Fruit fly (Drosophila melanogaster) whole organism, embryonic: ENCODE data around the gene CG7231.

Experiments used
- BEAF-32 ChIP-seq: fragments of 200-800 bp; sonication (Bioruptor generic); optimal IDR thresholded peaks from 3 replicates; lab custom pipeline; 2017; ENCODE audit warnings: missing biosample characterization, missing genetic modification characterization, mild to moderate bottlenecking, moderate library complexity, missing genetic modification reagents
- C15 ChIP-seq: fragments of 200-800 bp; sonication (Bioruptor generic); IDR thresholded peaks from 3 replicates; pipeline ENCODE4 v1.3.6; 2022; ENCODE audit warnings: missing biosample characterization, missing genetic modification characterization
- CG12104 ChIP-seq: fragments of 200-800 bp; sonication (Bioruptor generic); optimal IDR thresholded peaks from 3 replicates; lab custom pipeline; 2016; ENCODE audit warnings: missing biosample characterization, missing genetic modification characterization
- CG12659 ChIP-seq: fragments of 200-800 bp; sonication (Bioruptor generic); optimal IDR thresholded peaks from 3 replicates; lab custom pipeline; 2017; ENCODE audit warnings: mild to moderate bottlenecking, missing biosample characterization, missing genetic modification reagents, missing genetic modification characterization
- CG12942 ChIP-seq: fragments of 200-800 bp; sonication (Bioruptor generic); optimal IDR thresholded peaks from 3 replicates; lab custom pipeline; 2016; ENCODE audit warnings: missing biosample characterization, missing genetic modification characterization
- CG13424 ChIP-seq: fragments of 200-800 bp; sonication (Bioruptor generic); optimal IDR thresholded peaks from 2 replicates; lab custom pipeline; 2019; ENCODE audit warnings: missing biosample characterization, mild to moderate bottlenecking, missing genetic modification characterization, moderate library complexity
- CG14050 ChIP-seq: fragments of 200-800 bp; sonication (Bioruptor generic); IDR thresholded peaks from 3 replicates; pipeline ENCODE4 v1.3.6; 2022; ENCODE audit warnings: missing biosample characterization, missing genetic modification characterization
- CG15479 ChIP-seq: fragments of 200-800 bp; sonication (Bioruptor generic); optimal IDR thresholded peaks from 3 replicates; lab custom pipeline; 2019; ENCODE audit warnings: missing biosample characterization, mild to moderate bottlenecking, missing genetic modification characterization, moderate library complexity
- CG17359 ChIP-seq: fragments of 200-800 bp; sonication (Bioruptor generic); optimal IDR thresholded peaks from 3 replicates; lab custom pipeline; 2018; ENCODE audit warnings: missing biosample characterization, mild to moderate bottlenecking, missing genetic modification characterization, moderate library complexity
- CG18011 ChIP-seq: fragments of 200-800 bp; sonication (Bioruptor generic); optimal IDR thresholded peaks from 2 replicates; lab custom pipeline; 2017; ENCODE audit warnings: missing biosample characterization, missing genetic modification characterization, mild to moderate bottlenecking, moderate library complexity, missing genotype
- CG42726 ChIP-seq: fragments of 200-800 bp; sonication (Bioruptor generic); IDR thresholded peaks from 2 replicates; pipeline ENCODE4 v1.3.6; 2022; ENCODE audit warnings: missing biosample characterization, missing genetic modification characterization; ENCODE audit not compliant: partially characterized antibody
- CG4282 ChIP-seq: fragments of 200-800 bp; sonication (Bioruptor generic); optimal IDR thresholded peaks from 2 replicates; lab custom pipeline; 2016; ENCODE audit warnings: missing biosample characterization, missing genetic modification characterization
- CG8359 ChIP-seq: fragments of 200-800 bp; sonication (Bioruptor generic); optimal IDR thresholded peaks from 2 replicates; lab custom pipeline; 2017; ENCODE audit warnings: missing biosample characterization, mild to moderate bottlenecking, missing genetic modification characterization, borderline replicate concordance
- CG9215 ChIP-seq: fragments of 200-800 bp; sonication (Bioruptor generic); IDR thresholded peaks from 2 replicates; pipeline ENCODE4 v1.3.6; 2022; ENCODE audit warnings: missing biosample characterization, missing genetic modification characterization
- Dbx ChIP-seq: fragments of 200-800 bp; sonication (Bioruptor generic); IDR thresholded peaks from 3 replicates; pipeline ENCODE4 v1.3.6; 2022; ENCODE audit warnings: missing biosample characterization, missing genetic modification characterization
- Deaf1 ChIP-seq: fragments of 200-800 bp; optimal IDR thresholded peaks from 3 replicates; lab custom pipeline; 2019; ENCODE audit warnings: missing biosample characterization, mild to moderate bottlenecking, missing genetic modification characterization, moderate library complexity
- Dll ChIP-seq: fragments of 200-800 bp; sonication (Bioruptor generic); IDR thresholded peaks from 4 replicates; pipeline ENCODE4 v1.3.6; 2022; ENCODE audit warnings: missing biosample characterization, missing genetic modification characterization; ENCODE audit not compliant: partially characterized antibody
- Drgx ChIP-seq: fragments of 200-800 bp; sonication (Bioruptor generic); IDR thresholded peaks from 2 replicates; pipeline ENCODE4 v1.3.6; 2022; ENCODE audit warnings: missing biosample characterization, missing genetic modification characterization
- E2f2 ChIP-seq: fragments of 200-800 bp; sonication (Bioruptor generic); IDR thresholded peaks from 2 replicates; pipeline ENCODE4 v1.3.6; 2022; ENCODE audit warnings: missing biosample characterization, missing genetic modification characterization
- Fer2 ChIP-seq: fragments of 200-800 bp; sonication (Bioruptor generic); optimal IDR thresholded peaks from 2 replicates; lab custom pipeline; 2018; ENCODE audit warnings: missing biosample characterization, mild to moderate bottlenecking, missing genetic modification characterization, moderate library complexity
- HHEX ChIP-seq: fragments of 200-800 bp; sonication (Bioruptor generic); optimal IDR thresholded peaks from 3 replicates; lab custom pipeline; 2017; ENCODE audit warnings: missing biosample characterization, mild to moderate bottlenecking, missing genetic modification characterization, missing genetic modification reagents
- HLH4C ChIP-seq: fragments of 200-800 bp; sonication (Bioruptor generic); IDR thresholded peaks from 3 replicates; pipeline ENCODE4 v1.3.6; 2022; ENCODE audit warnings: missing biosample characterization, missing genetic modification characterization; ENCODE audit not compliant: partially characterized antibody
- Hand ChIP-seq: fragments of 200-800 bp; sonication (Bioruptor generic); optimal IDR thresholded peaks from 2 replicates; lab custom pipeline; 2017; ENCODE audit warnings: mild to moderate bottlenecking, missing biosample characterization, missing genetic modification reagents, missing genetic modification characterization
- HmgD ChIP-seq: fragments of 200-800 bp; sonication (Bioruptor generic); optimal IDR thresholded peaks from 3 replicates; lab custom pipeline; 2016; ENCODE audit warnings: missing biosample characterization, missing genetic modification characterization
- Kr ChIP-seq: fragments of 200-800 bp; sonication (Bioruptor generic); optimal IDR thresholded peaks from 2 replicates; lab custom pipeline; 2017; ENCODE audit warnings: missing biosample characterization, mild to moderate bottlenecking, missing genetic modification characterization
- Myb ChIP-seq: fragments of 200-800 bp; sonication (Bioruptor generic); optimal IDR thresholded peaks from 2 replicates; lab custom pipeline; 2016; ENCODE audit warnings: missing biosample characterization, missing genetic modification characterization
- Oli ChIP-seq: fragments of 200-800 bp; sonication (Bioruptor generic); optimal IDR thresholded peaks from 2 replicates; lab custom pipeline; 2018; ENCODE audit warnings: missing biosample characterization, mild to moderate bottlenecking, missing genetic modification characterization, moderate library complexity
- PHDP ChIP-seq: fragments of 200-800 bp; sonication (Bioruptor generic); optimal IDR thresholded peaks from 3 replicates; lab custom pipeline; 2018; ENCODE audit warnings: missing biosample characterization, mild to moderate bottlenecking, missing genetic modification characterization, moderate library complexity
- Sin3A ChIP-seq: fragments of >200 bp; optimal IDR thresholded peaks from 2 replicates; lab custom pipeline; 2018
- az2 ChIP-seq: fragments of 200-800 bp; sonication (Bioruptor generic); optimal IDR thresholded peaks from 3 replicates; lab custom pipeline; 2016; ENCODE audit warnings: missing biosample characterization, missing genetic modification characterization
- chm ChIP-seq: fragments of 200-800 bp; sonication (Bioruptor generic); IDR thresholded peaks from 2 replicates; pipeline ENCODE4 v1.3.6; 2022; ENCODE audit warnings: missing biosample characterization, missing genetic modification characterization
- ci ChIP-seq: fragments of 200-800 bp; sonication (Bioruptor generic); IDR thresholded peaks from 3 replicates; pipeline ENCODE4 v1.3.6; 2022; ENCODE audit warnings: missing biosample characterization, missing genetic modification characterization
- da ChIP-seq: fragments of 200-800 bp; sonication (Bioruptor generic); optimal IDR thresholded peaks from 2 replicates; lab custom pipeline; 2016; ENCODE audit warnings: missing biosample characterization, missing genetic modification characterization
- disco-r ChIP-seq: fragments of 200-800 bp; sonication (Bioruptor generic); optimal IDR thresholded peaks from 2 replicates; lab custom pipeline; 2016; ENCODE audit warnings: missing biosample characterization, missing genetic modification characterization
- ftz-f1 ChIP-seq: fragments of 200-800 bp; sonication (Bioruptor generic); optimal IDR thresholded peaks from 2 replicates; lab custom pipeline; 2016; ENCODE audit warnings: missing biosample characterization, missing genetic modification characterization
- grau ChIP-seq: fragments of 200-800 bp; optimal IDR thresholded peaks from 3 replicates; lab custom pipeline; 2019; ENCODE audit warnings: missing biosample characterization, mild to moderate bottlenecking, missing genetic modification characterization, moderate library complexity
- gsb ChIP-seq: fragments of 200-800 bp; sonication (Bioruptor generic); IDR thresholded peaks from 2 replicates; pipeline ENCODE4 v1.3.6; 2022; ENCODE audit warnings: missing biosample characterization, missing genetic modification characterization
- ind ChIP-seq: fragments of 200-800 bp; sonication (Bioruptor generic); optimal IDR thresholded peaks from 3 replicates; lab custom pipeline; 2016; ENCODE audit warnings: missing biosample characterization, missing genetic modification characterization
- insv ChIP-seq, 2 experiments: fragments of 200-800 bp; sonication (Bioruptor generic); optimal IDR thresholded peaks; 3 replicates each; lab custom pipeline; 2016 to 2018; ENCODE audit warnings: missing biosample characterization in 2 of 2, missing genetic modification characterization in 2 of 2
- ken ChIP-seq: fragments of 200-800 bp; sonication (Bioruptor generic); IDR thresholded peaks from 3 replicates; pipeline ENCODE4 v1.3.6; 2022; ENCODE audit warnings: missing biosample characterization, missing genetic modification characterization
- klu ChIP-seq: fragments of 200-800 bp; sonication (Bioruptor generic); IDR thresholded peaks from 2 replicates; pipeline ENCODE4 v1.3.6; 2022; ENCODE audit warnings: missing biosample characterization, missing genetic modification characterization
- lab ChIP-seq: fragments of 200-800 bp; sonication (Bioruptor generic); optimal IDR thresholded peaks from 3 replicates; lab custom pipeline; 2017; ENCODE audit warnings: missing biosample characterization, missing genetic modification characterization, mild to moderate bottlenecking, moderate library complexity, missing genetic modification reagents
- shn ChIP-seq: fragments of 200-800 bp; sonication (Bioruptor generic); optimal IDR thresholded peaks from 3 replicates; lab custom pipeline; 2016; ENCODE audit warnings: missing biosample characterization, missing genetic modification characterization
- slbo ChIP-seq: fragments of 200-800 bp; sonication (Bioruptor generic); IDR thresholded peaks from 2 replicates; pipeline ENCODE4 v1.3.6; 2022; ENCODE audit warnings: missing biosample characterization, missing genetic modification characterization
- tin ChIP-seq: fragments of 200-800 bp; sonication (Bioruptor generic); optimal IDR thresholded peaks from 3 replicates; lab custom pipeline; 2016; ENCODE audit warnings: missing biosample characterization, missing genetic modification characterization
- tio ChIP-seq: fragments of 200-800 bp; sonication (Bioruptor generic); optimal IDR thresholded peaks from 2 replicates; lab custom pipeline; 2017; ENCODE audit warnings: missing biosample characterization, missing genetic modification characterization, inconsistent platforms
- trh ChIP-seq: fragments of 200-800 bp; sonication (Bioruptor generic); optimal IDR thresholded peaks from 2 replicates; lab custom pipeline; 2016; ENCODE audit warnings: missing biosample characterization, missing genetic modification characterization
- wor ChIP-seq: fragments of 200-800 bp; sonication (Bioruptor generic); IDR thresholded peaks from 2 replicates; pipeline ENCODE4 v1.3.6; 2022; ENCODE audit warnings: missing biosample characterization, missing genetic modification characterization

The CG7231 gene

dm6 chr2L:8001694-8002627 is 18.2 kb downstream of the CG7231 start (continued):
- TF ChIP-seq PHDP (tag; lab: Kevin White, UChicago), result peak; percentile 81
- TF ChIP-seq Dbx (GFP tag; lab: Robert Waterston, UW), result peak; percentile 76
- TF ChIP-seq da (GFP tag; lab: Kevin White, UChicago), result peak; percentile 30
- peak; percentile 20; the same call in 1 of the 3 replicates for TF ChIP-seq C15 (GFP tag; lab: Robert Waterston, UW)
- TF ChIP-seq disco-r (GFP tag; lab: Kevin White, UChicago), result peak; percentile 70
- TF ChIP-seq CG18011 (GFP tag; lab: Kevin White, UChicago), result peak; percentile 60
- no peak for TF ChIP-seq CG42726 (GFP tag; lab: Robert Waterston, UW)
- TF ChIP-seq Myb (GFP tag; lab: Kevin White, UChicago), result peak; percentile 61
- TF ChIP-seq klu (GFP tag; lab: Robert Waterston, UW), result peak; percentile 79
- peak; percentile 82 for TF ChIP-seq gsb (GFP tag; lab: Robert Waterston, UW)
- TF ChIP-seq CG4282 (GFP tag; lab: Kevin White, UChicago), result peak; percentile 42
- peak; percentile 93 for TF ChIP-seq CG12659 (GFP tag; lab: Kevin White, UChicago)
- TF ChIP-seq CG12104, result peak; percentile 90
- TF ChIP-seq Dll (GFP tag; lab: Robert Waterston, UW), result no peak
- peak; percentile 65 for TF ChIP-seq wor (GFP tag; lab: Robert Waterston, UW)
- TF ChIP-seq grau (tag; lab: Kevin White, UChicago), result peak; percentile 91
- TF ChIP-seq Drgx, result peak; percentile 91
- TF ChIP-seq tin (GFP tag; lab: Kevin White, UChicago), result peak; percentile 89
- TF ChIP-seq ci (GFP tag; lab: Robert Waterston, UW), result peak; percentile 80; the same call in 2 of the 3 replicates
- peak; percentile 75 for TF ChIP-seq CG12942 (GFP tag; lab: Kevin White, UChicago)
- TF ChIP-seq trh (GFP tag; lab: Kevin White, UChicago), result peak; percentile 66
- peak in 1 of 2 experiments; percentile 45 for TF ChIP-seq insv (GFP tag; optimal IDR thresholded peaks at IDR 0.05; lab: Kevin White, UChicago)
- TF ChIP-seq Sin3A, result no peak
- peak; percentile 69 for TF ChIP-seq Deaf1 (tag; lab: Kevin White, UChicago)
- peak; percentile 81 for TF ChIP-seq CG9215
- peak; percentile 78 for TF ChIP-seq CG17359 (tag; lab: Kevin White, UChicago)
- TF ChIP-seq Fer2 (tag; lab: Kevin White, UChicago), result peak; percentile 42
- peak; percentile 79 for TF ChIP-seq shn (GFP tag; lab: Kevin White, UChicago)
- peak; percentile 78; the same call in 1 of the 2 replicates for TF ChIP-seq chm (GFP tag; lab: Robert Waterston, UW)
- no peak for TF ChIP-seq HLH4C (GFP tag; lab: Robert Waterston, UW)
- no peak for TF ChIP-seq CG15479 (GFP tag; lab: Kevin White, UChicago)
- no peak for TF ChIP-seq Kr
- peak; percentile 68 for TF ChIP-seq CG8359 (GFP tag; lab: Kevin White, UChicago)
- TF ChIP-seq slbo, result peak; percentile 81
- TF ChIP-seq CG13424 (tag; lab: Kevin White, UChicago), result peak; percentile 89
- TF ChIP-seq lab (GFP tag; lab: Kevin White, UChicago), result peak; percentile 91
- peak; percentile 84 for TF ChIP-seq az2 (GFP tag; lab: Kevin White, UChicago)
- TF ChIP-seq HHEX (GFP tag; lab: Kevin White, UChicago), result peak; percentile 89
- TF ChIP-seq E2f2 (GFP tag; lab: Robert Waterston, UW), result peak; percentile 71
- peak; percentile 91 for TF ChIP-seq tio
- TF ChIP-seq Oli (tag; lab: Kevin White, UChicago), result peak; percentile 91
- peak; percentile 69 for TF ChIP-seq CG14050 (GFP tag; lab: Robert Waterston, UW)
- peak; percentile 13 for TF ChIP-seq BEAF-32 (GFP tag; lab: Kevin White, UChicago)
- TF ChIP-seq ken (GFP tag; lab: Robert Waterston, UW), result 0 out of 3 replicates have a peak, but pooled peaks have one; percentile 50
- TF ChIP-seq HmgD, result no peak
- peak; percentile 79 for TF ChIP-seq Hand (GFP tag; lab: Kevin White, UChicago)
- peak; percentile 84 for TF ChIP-seq ind
- no peak for TF ChIP-seq ftz-f1 (GFP tag; lab: Kevin White, UChicago)
